Worm (Caenorhabditis elegans): ENCODE measurements around the gene T26C5.2.

T26C5.2 gene

ce11 chrII:9242804-9243203, 9.8 kb downstream of the T26C5.2 start:
- TF ChIP-seq fkh-6 (tag; optimal IDR thresholded peaks at IDR 0.05) (no peak), ttx-3 (tag; optimal IDR thresholded peaks at IDR 0.05) (no peak), F13H6.1 (tag; optimal IDR thresholded peaks at IDR 0.05) (no peak), pha-4 (tag; optimal IDR thresholded peaks at IDR 0.05) (no peak), ceh-19 (GFP tag; optimal IDR thresholded peaks at IDR 0.05) (no peak), nfya-1 (tag; optimal IDR thresholded peaks at IDR 0.05) (no peak), ceh-22 (tag; optimal IDR thresholded peaks at IDR 0.05) (no peak), ahr-1 (tag; optimal IDR thresholded peaks at IDR 0.05) (no peak), ceh-9 (tag; optimal IDR thresholded peaks at IDR 0.05) (no peak), lin-11 (tag; optimal IDR thresholded peaks at IDR 0.05) (no peak), che-1 (tag; optimal IDR thresholded peaks at IDR 0.05) (no peak), unc-3 (GFP tag; conservative IDR thresholded peaks at IDR 0.05) (no peak), unc-3 (tag; optimal IDR thresholded peaks at IDR 0.05) (no peak), C38D4.7 (GFP tag; optimal IDR thresholded peaks at IDR 0.05) (no peak), K09A11.1 (tag; optimal IDR thresholded peaks at IDR 0.05; ENCODE audit: insufficient read depth) (no peak), ceh-34 (tag; optimal IDR thresholded peaks at IDR 0.05) (no peak), ceh-45 (GFP tag; IDR thresholded peaks at IDR 0.05) (no peak), elt-4 (tag; optimal IDR thresholded peaks at IDR 0.05) (no peak), odd-2 (tag; optimal IDR thresholded peaks at IDR 0.05) (no peak), ama-1 (optimal IDR thresholded peaks at IDR 0.05) (no peak), rnt-1 (tag; optimal IDR thresholded peaks at IDR 0.05) (no peak)

DNA sequence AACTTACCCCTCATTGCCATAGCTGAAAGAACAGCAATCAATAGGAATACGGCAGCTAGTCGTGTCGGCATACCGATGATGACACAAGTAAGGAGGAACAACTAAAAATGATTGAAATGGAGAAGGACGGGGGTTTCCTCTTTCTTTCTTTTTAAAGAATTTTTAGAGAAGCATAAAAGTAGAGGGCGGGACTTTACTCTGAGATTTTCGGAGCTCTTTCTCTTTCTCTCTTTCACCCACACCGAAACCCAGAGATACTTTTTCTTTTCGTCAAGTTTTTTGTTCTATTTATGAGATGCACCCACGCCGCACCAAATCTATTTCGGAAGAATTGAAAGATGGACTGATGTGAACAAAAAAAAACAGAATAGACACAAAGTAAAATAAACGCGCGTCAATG, 13.6 kb downstream of the T26C5.2 start, which contains the start of gene T26C5.5:
Gene T26C5.5 (minus strand): TSS at position 101 of the 400 bp plus-strand sequence.
- TF ChIP-seq eyg-1 (tag; optimal IDR thresholded peaks at IDR 0.05) (no peak), ceh-34 (tag; optimal IDR thresholded peaks at IDR 0.05) (no peak), syd-9 (tag; optimal IDR thresholded peaks at IDR 0.05) (no peak), ttx-3 (tag; optimal IDR thresholded peaks at IDR 0.05) (no peak), F13H6.1 (tag; optimal IDR thresholded peaks at IDR 0.05) (no peak), lin-11 (tag; optimal IDR thresholded peaks at IDR 0.05) (no peak), T23F11.4 (GFP tag; optimal IDR thresholded peaks at IDR 0.05) (no peak), ceh-6 (GFP tag; optimal IDR thresholded peaks at IDR 0.05) (no peak), dmd-4 (tag; optimal IDR thresholded peaks at IDR 0.05; ENCODE audit: borderline replicate concordance) (no peak), ceh-22 (tag; optimal IDR thresholded peaks at IDR 0.05) (no peak), ceh-18 (tag; optimal IDR thresholded peaks at IDR 0.05) (no peak), che-1 (tag; optimal IDR thresholded peaks at IDR 0.05) (no peak), lim-6 (tag; optimal IDR thresholded peaks at IDR 0.05) (no peak), ceh-30 (tag; optimal IDR thresholded peaks at IDR 0.05) (no peak), ceh-19 (GFP tag; optimal IDR thresholded peaks at IDR 0.05) (no peak)

DNA sequence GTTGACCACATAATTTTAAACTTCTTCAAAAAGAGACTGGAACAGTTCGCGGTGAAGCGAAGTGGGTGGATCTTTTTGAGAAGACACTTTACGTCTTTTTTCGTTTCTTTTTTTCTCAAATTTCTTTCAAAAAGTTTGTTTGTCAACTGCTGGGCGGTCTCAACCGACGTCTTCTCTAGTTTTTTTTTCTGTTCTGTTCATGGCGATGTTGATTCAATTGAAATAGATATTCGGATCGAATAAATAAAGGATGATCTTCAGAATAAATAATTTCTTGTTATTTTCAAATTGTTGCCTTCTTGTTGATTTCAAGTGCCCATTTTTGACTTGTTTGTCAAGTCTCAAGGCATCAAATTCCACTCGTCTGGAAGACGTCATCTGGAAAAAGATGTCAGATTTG, 17.4 kb downstream of the T26C5.2 start, which contains the start of gene T26C5.4:
Gene T26C5.4 (minus strand): TSS at position 101 of the 400 bp plus-strand sequence.
- TF ChIP-seq ceh-14 (tag; optimal IDR thresholded peaks at IDR 0.05) (no peak), tbx-2 (tag; optimal IDR thresholded peaks at IDR 0.05) (no peak), ama-1 (optimal IDR thresholded peaks at IDR 0.05) (no peak), unc-86 (tag; optimal IDR thresholded peaks at IDR 0.05) (no peak), fkh-6 (tag; optimal IDR thresholded peaks at IDR 0.05) (no peak), hlh-13 (GFP tag; optimal IDR thresholded peaks at IDR 0.05) (no peak), ttx-3 (tag; optimal IDR thresholded peaks at IDR 0.05) (no peak), pha-2 (tag; optimal IDR thresholded peaks at IDR 0.05) (no peak), F13H6.1 (tag; optimal IDR thresholded peaks at IDR 0.05) (no peak), pax-1 (tag; optimal IDR thresholded peaks at IDR 0.05) (no peak), elt-4 (tag; optimal IDR thresholded peaks at IDR 0.05) (no peak), ceh-6 (GFP tag; optimal IDR thresholded peaks at IDR 0.05) (no peak), ceh-30 (tag; optimal IDR thresholded peaks at IDR 0.05) (no peak), Y22D7AL.16 (tag; optimal IDR thresholded peaks at IDR 0.05) (no peak), elt-2 (tag; optimal IDR thresholded peaks at IDR 0.05) (no peak), fkh-10 (GFP tag; optimal IDR thresholded peaks at IDR 0.05) (no peak), ceh-24 (tag; optimal IDR thresholded peaks at IDR 0.05) (no peak), ceh-18 (tag; optimal IDR thresholded peaks at IDR 0.05) (no peak)
